Fruit fly (Drosophila melanogaster): ENCODE measurements around the gene CG14257.

Gene CG14257

dm6 chr3R:27131408-27131807, 55.7 kb downstream of the CG14257 start (continued):
- TF ChIP-seq Abd-B (GFP tag; optimal IDR thresholded peaks at IDR 0.05), result no peak
- no peak for TF ChIP-seq zf30C (GFP tag; optimal IDR thresholded peaks at IDR 0.05)
- TF ChIP-seq jumu (GFP tag; optimal IDR thresholded peaks at IDR 0.05), result no peak
- TF ChIP-seq Doc2 (GFP tag; IDR thresholded peaks at IDR 0.05), result no peak
- TF ChIP-seq HLH54F (GFP tag; optimal IDR thresholded peaks at IDR 0.05), result no peak
- no peak for TF ChIP-seq dan (GFP tag; IDR thresholded peaks at IDR 0.05)
- peak; percentile 73 for TF ChIP-seq gro (GFP tag; optimal IDR thresholded peaks at IDR 0.05)
- TF ChIP-seq tin (GFP tag; optimal IDR thresholded peaks at IDR 0.05), result no peak
- TF ChIP-seq gsb-n (tag; optimal IDR thresholded peaks at IDR 0.05), result no peak
- no peak for TF ChIP-seq Oaz (GFP tag; IDR thresholded peaks at IDR 0.05)
- no peak for TF ChIP-seq ase (GFP tag; IDR thresholded peaks at IDR 0.05)
- TF ChIP-seq CG16815 (GFP tag; optimal IDR thresholded peaks at IDR 0.05), result no peak
- peak; percentile 24 for TF ChIP-seq vfl (GFP tag; optimal IDR thresholded peaks at IDR 0.05)
- TF ChIP-seq ttk (GFP tag; IDR thresholded peaks at IDR 0.05), result no peak
- peak; percentile 72 for TF ChIP-seq CG10209 (GFP tag; optimal IDR thresholded peaks at IDR 0.05)
- TF ChIP-seq bowl (GFP tag; IDR thresholded peaks at IDR 0.05), result no peak
- peak; percentile 25; the same call in 1 of the 2 replicates for TF ChIP-seq stc (GFP tag; IDR thresholded peaks at IDR 0.05)
- TF ChIP-seq dmrt99B (tag; optimal IDR thresholded peaks at IDR 0.05), result peak; percentile 22
- TF ChIP-seq lilli (GFP tag; optimal IDR thresholded peaks at IDR 0.05), result peak; percentile 25
- peak; percentile 66 for TF ChIP-seq CG12071 (GFP tag; optimal IDR thresholded peaks at IDR 0.05)
- no peak for TF ChIP-seq CG30431 (GFP tag; optimal IDR thresholded peaks at IDR 0.05)
- TF ChIP-seq corto (GFP tag; optimal IDR thresholded peaks at IDR 0.05), result no peak
- TF ChIP-seq ems (GFP tag; optimal IDR thresholded peaks at IDR 0.05), result no peak
- TF ChIP-seq CG17361 (GFP tag; IDR thresholded peaks at IDR 0.05), result no peak
- TF ChIP-seq CG17186 (GFP tag; optimal IDR thresholded peaks at IDR 0.05), result no peak
- TF ChIP-seq CG6254 (GFP tag; optimal IDR thresholded peaks at IDR 0.05), result no peak
- no peak for TF ChIP-seq zfh1 (GFP tag; IDR thresholded peaks at IDR 0.05)
- peak; percentile 9; the same call in 1 of the 2 replicates for TF ChIP-seq ranshi (GFP tag; IDR thresholded peaks at IDR 0.05)
- no peak for TF ChIP-seq CG3065 (GFP tag; optimal IDR thresholded peaks at IDR 0.05)
- no peak for TF ChIP-seq sima (GFP tag; optimal IDR thresholded peaks at IDR 0.05)
- peak; percentile 71 for TF ChIP-seq Vsx1 (GFP tag; optimal IDR thresholded peaks at IDR 0.05)
- TF ChIP-seq CoRest (tag; optimal IDR thresholded peaks at IDR 0.05), result peak; percentile 1
- no peak for TF ChIP-seq zen2 (GFP tag; IDR thresholded peaks at IDR 0.05; ENCODE audit: partially characterized antibody)
- TF ChIP-seq Elba2 (GFP tag; optimal IDR thresholded peaks at IDR 0.05), result no peak
- no peak for TF ChIP-seq CG7745 (tag; optimal IDR thresholded peaks at IDR 0.05)
- 0 out of 3 replicates have a peak, but pooled peaks have one; percentile 42 for TF ChIP-seq CG11695 (GFP tag; IDR thresholded peaks at IDR 0.05)
- TF ChIP-seq CG12104 (GFP tag; optimal IDR thresholded peaks at IDR 0.05), result no peak
- TF ChIP-seq crc (GFP tag; optimal IDR thresholded peaks at IDR 0.05), result peak; percentile 38
- TF ChIP-seq CG3838 (GFP tag; optimal IDR thresholded peaks at IDR 0.05), result no peak
- TF ChIP-seq CG7271 (tag; optimal IDR thresholded peaks at IDR 0.05), result no peak
- TF ChIP-seq HHEX (GFP tag; optimal IDR thresholded peaks at IDR 0.05), result peak; percentile 67
- no peak for TF ChIP-seq bsh (GFP tag; optimal IDR thresholded peaks at IDR 0.05)
- TF ChIP-seq CG15514 (GFP tag; optimal IDR thresholded peaks at IDR 0.05), result peak; percentile 61
- peak; percentile 24; the same call in 1 of the 2 replicates for TF ChIP-seq NFAT (GFP tag; IDR thresholded peaks at IDR 0.05)
- TF ChIP-seq abd-A (tag; optimal IDR thresholded peaks at IDR 0.05), result no peak
- TF ChIP-seq gce (GFP tag; IDR thresholded peaks at IDR 0.05), result 0 out of 3 replicates have a peak, but pooled peaks have one; percentile 5
- TF ChIP-seq row (GFP tag; IDR thresholded peaks at IDR 0.05), result no peak
- TF ChIP-seq ERR (GFP tag; optimal IDR thresholded peaks at IDR 0.05), result peak; percentile 47
- TF ChIP-seq CG10321 (GFP tag; IDR thresholded peaks at IDR 0.05), result no peak
- peak; percentile 71 for TF ChIP-seq B-H2 (GFP tag; optimal IDR thresholded peaks at IDR 0.05)
- TF ChIP-seq Doc3 (GFP tag; IDR thresholded peaks at IDR 0.05; ENCODE audit: partially characterized antibody), result no peak
- TF ChIP-seq CG3407 (GFP tag; optimal IDR thresholded peaks at IDR 0.05), result no peak

Measured in whole organism, embryonic.